Fruit fly (Drosophila melanogaster): Measurements from ENCODE around the gene Unc-76.

Gene Unc-76

dm6 chrX:2141854-2142216 lies 61.4 kb downstream of the Unc-76 start (continued):
- TF ChIP-seq Ptx1 (GFP tag; IDR thresholded peaks at IDR 0.05) (peak; percentile 28; the same call in 1 of the 2 replicates), CG8765 (GFP tag; IDR thresholded peaks at IDR 0.05) (no peak), kay (GFP tag; optimal IDR thresholded peaks at IDR 0.05) (peak; percentile 16), Dek (tag; optimal IDR thresholded peaks at IDR 0.05) (peak; percentile 43), CG6689 (GFP tag; IDR thresholded peaks at IDR 0.05) (peak; percentile 43), CG6765 (GFP tag; optimal IDR thresholded peaks at IDR 0.05) (peak; percentile 30), Hey (tag; optimal IDR thresholded peaks at IDR 0.05) (peak; percentile 66), CG7928 (GFP tag; optimal IDR thresholded peaks at IDR 0.05) (peak; percentile 84), Meics (GFP tag; optimal IDR thresholded peaks at IDR 0.05) (peak; percentile 57), CG30403 (GFP tag; optimal IDR thresholded peaks at IDR 0.05) (peak; percentile 48), CrebB (tag; optimal IDR thresholded peaks at IDR 0.05) (peak; percentile 55), Camta (GFP tag; optimal IDR thresholded peaks at IDR 0.05) (peak; percentile 23), CG12155 (GFP tag; optimal IDR thresholded peaks at IDR 0.05) (peak; percentile 25), dmrt99B (tag; optimal IDR thresholded peaks at IDR 0.05) (peak; percentile 47), ind (GFP tag; optimal IDR thresholded peaks at IDR 0.05) (peak; percentile 50), CG13624 (GFP tag; optimal IDR thresholded peaks at IDR 0.05) (no peak), sr (GFP tag; IDR thresholded peaks at IDR 0.05) (peak; percentile 79; the same call in 1 of the 3 replicates), CG5953 (GFP tag; IDR thresholded peaks at IDR 0.05) (no peak), NC2β (GFP tag; optimal IDR thresholded peaks at IDR 0.05) (no peak), CG10209 (GFP tag; optimal IDR thresholded peaks at IDR 0.05) (peak; percentile 55), slbo (GFP tag; IDR thresholded peaks at IDR 0.05) (peak; percentile 56; the same call in 1 of the 2 replicates), CG1647 (GFP tag; optimal IDR thresholded peaks at IDR 0.05) (peak; percentile 16), ara (GFP tag; IDR thresholded peaks at IDR 0.05) (0 out of 2 replicates have a peak, but pooled peaks have one; percentile 39), Hr78 (GFP tag; optimal IDR thresholded peaks at IDR 0.05) (peak in 1 of 2 experiments; percentile 15), CG6254 (GFP tag; optimal IDR thresholded peaks at IDR 0.05) (peak; percentile 3), CG12071 (GFP tag; optimal IDR thresholded peaks at IDR 0.05) (peak; percentile 61), CG12104 (GFP tag; optimal IDR thresholded peaks at IDR 0.05) (peak; percentile 47), Ada2b (GFP tag; IDR thresholded peaks at IDR 0.05) (peak; percentile 31; the same call in 1 of the 2 replicates), CG3407 (GFP tag; optimal IDR thresholded peaks at IDR 0.05) (peak; percentile 65), salm (tag; optimal IDR thresholded peaks at IDR 0.05) (peak; percentile 17), Dip3 (GFP tag; optimal IDR thresholded peaks at IDR 0.05) (no peak), Hr3 (GFP tag; optimal IDR thresholded peaks at IDR 0.05) (peak; percentile 3), exex (tag; optimal IDR thresholded peaks at IDR 0.05) (peak; percentile 4), Hmr (GFP tag; optimal IDR thresholded peaks at IDR 0.05) (peak; percentile 65), dan (GFP tag; IDR thresholded peaks at IDR 0.05) (no peak), CG18599 (GFP tag; optimal IDR thresholded peaks at IDR 0.05) (peak; percentile 72), HHEX (GFP tag; optimal IDR thresholded peaks at IDR 0.05) (peak; percentile 57), CG12236 (GFP tag; optimal IDR thresholded peaks at IDR 0.05) (no peak), Bdp1 (GFP tag; optimal IDR thresholded peaks at IDR 0.05) (peak; percentile 42), sug (tag; optimal IDR thresholded peaks at IDR 0.05) (peak; percentile 31), NFAT (GFP tag; IDR thresholded peaks at IDR 0.05) (peak; percentile 37; the same call in 1 of the 2 replicates), CG33557 (GFP tag; optimal IDR thresholded peaks at IDR 0.05) (no peak), cg (GFP tag; optimal IDR thresholded peaks at IDR 0.05) (peak; percentile 62), CG8290 (GFP tag; optimal IDR thresholded peaks at IDR 0.05) (no peak), CG8290 (tag; optimal IDR thresholded peaks at IDR 0.05) (peak in 1 of 2 experiments; percentile 89), sens (GFP tag) (peak; percentile 66), CG2202 (tag; optimal IDR thresholded peaks at IDR 0.05) (peak; percentile 4), org-1 (GFP tag; optimal IDR thresholded peaks at IDR 0.05) (peak; percentile 21), CG17568 (GFP tag; optimal IDR thresholded peaks at IDR 0.05) (peak; percentile 70), CG1603 (tag; optimal IDR thresholded peaks at IDR 0.05) (peak; percentile 60), CG11398 (GFP tag; optimal IDR thresholded peaks at IDR 0.05) (peak; percentile 61)
